Fruit fly (Drosophila melanogaster) whole organism, pupa: ENCODE measurements around the gene CG11470.

ENCODE experiments used
- CG10348 ChIP-seq: fragments of 200-800 bp; sonication (Bioruptor generic); IDR thresholded peaks from 2 replicates; pipeline ENCODE4 v1.3.6; 2022; ENCODE audit warnings: missing biosample characterization, missing genetic modification characterization
- CG12605 ChIP-seq: fragments of 200-800 bp; sonication (Bioruptor generic); IDR thresholded peaks from 2 replicates; pipeline ENCODE4 v1.3.6; 2022; ENCODE audit warnings: missing biosample characterization, missing genetic modification characterization
- CG13204 ChIP-seq: fragments of 200-800 bp; sonication (Bioruptor generic); optimal IDR thresholded peaks from 2 replicates; lab custom pipeline; 2018; ENCODE audit warnings: missing biosample characterization, mild to moderate bottlenecking, missing genetic modification characterization, moderate library complexity
- CG14655 ChIP-seq: fragments of 200-800 bp; sonication (Bioruptor generic); optimal IDR thresholded peaks from 3 replicates; lab custom pipeline; 2017; ENCODE audit warnings: mild to moderate bottlenecking, missing biosample characterization, missing genetic modification reagents, missing genetic modification characterization
- CG15710 ChIP-seq: fragments of 200-800 bp; sonication (Bioruptor generic); optimal IDR thresholded peaks from 2 replicates; lab custom pipeline; 2018; ENCODE audit warnings: missing biosample characterization, mild to moderate bottlenecking, missing genetic modification characterization, moderate library complexity
- CG17806 ChIP-seq: fragments of 200-800 bp; sonication (Bioruptor generic); optimal IDR thresholded peaks from 2 replicates; lab custom pipeline; 2018; ENCODE audit warnings: missing biosample characterization, mild to moderate bottlenecking, missing genetic modification characterization, moderate library complexity
- CG32121 ChIP-seq: fragments of 200-800 bp; sonication (Bioruptor generic); IDR thresholded peaks from 2 replicates; pipeline ENCODE4 v1.3.6; 2022; ENCODE audit warnings: missing biosample characterization, missing genetic modification characterization
- CG34367 ChIP-seq: fragments of 200-800 bp; sonication (Bioruptor generic); optimal IDR thresholded peaks from 2 replicates; lab custom pipeline; 2018; ENCODE audit warnings: missing biosample characterization, mild to moderate bottlenecking, missing genetic modification characterization
- CG4496 ChIP-seq: fragments of 200-800 bp; sonication (Bioruptor generic); IDR thresholded peaks from 3 replicates; pipeline ENCODE4 v1.3.6; 2022; ENCODE audit warnings: missing biosample characterization, missing genetic modification characterization
- CG8159 ChIP-seq: fragments of 200-800 bp; sonication (Bioruptor generic); optimal IDR thresholded peaks from 3 replicates; lab custom pipeline; 2018; ENCODE audit warnings: missing biosample characterization, mild to moderate bottlenecking, missing genetic modification characterization, moderate library complexity
- CG8301 ChIP-seq: fragments of 200-800 bp; sonication (Bioruptor generic); optimal IDR thresholded peaks from 2 replicates; lab custom pipeline; 2018; ENCODE audit warnings: missing biosample characterization, mild to moderate bottlenecking, missing genetic modification characterization
- CG9948 ChIP-seq: fragments of 200-800 bp; sonication (Bioruptor generic); optimal IDR thresholded peaks from 2 replicates; lab custom pipeline; 2018; ENCODE audit warnings: missing biosample characterization, mild to moderate bottlenecking, missing genetic modification characterization, moderate library complexity
- D1 ChIP-seq: fragments of 200-800 bp; sonication (Bioruptor generic); optimal IDR thresholded peaks from 2 replicates; lab custom pipeline; 2018; ENCODE audit warnings: missing biosample characterization, mild to moderate bottlenecking, missing genetic modification characterization, moderate library complexity
- EcR ChIP-seq: fragments of 200-800 bp; sonication (Bioruptor generic); optimal IDR thresholded peaks from 3 replicates; lab custom pipeline; 2019; ENCODE audit warnings: missing biosample characterization, missing genetic modification characterization, mild to moderate bottlenecking, moderate library complexity, missing genetic modification reagents
- Ets98B ChIP-seq: fragments of 200-800 bp; sonication (Bioruptor generic); IDR thresholded peaks from 2 replicates; pipeline ENCODE4 v1.3.6; 2022; ENCODE audit warnings: missing biosample characterization, missing genetic modification characterization
- Pif1A ChIP-seq: fragments of 200-800 bp; sonication (Bioruptor generic); optimal IDR thresholded peaks from 3 replicates; lab custom pipeline; 2016; ENCODE audit warnings: missing biosample characterization, missing genetic modification characterization
- Pif1B ChIP-seq: fragments of 200-800 bp; sonication (Bioruptor generic); optimal IDR thresholded peaks from 3 replicates; lab custom pipeline; 2016; ENCODE audit warnings: missing biosample characterization, missing genetic modification characterization
- Snoo ChIP-seq: fragments of 200-800 bp; sonication (Bioruptor generic); optimal IDR thresholded peaks from 3 replicates; lab custom pipeline; 2017; ENCODE audit warnings: missing biosample characterization, mild to moderate bottlenecking, missing genetic modification characterization, inconsistent platforms
- fd96Ca ChIP-seq: fragments of 200-800 bp; sonication (Bioruptor generic); IDR thresholded peaks from 3 replicates; pipeline ENCODE4 v1.3.6; 2022; ENCODE audit warnings: missing biosample characterization, missing genetic modification characterization
- gl ChIP-seq: fragments of 200-800 bp; sonication (Bioruptor generic); optimal IDR thresholded peaks from 2 replicates; lab custom pipeline; 2018; ENCODE audit warnings: missing biosample characterization, mild to moderate bottlenecking, missing genetic modification characterization
- rn ChIP-seq: fragments of 200-800 bp; sonication (Bioruptor generic); IDR thresholded peaks from 2 replicates; pipeline ENCODE4 v1.3.6; 2022; ENCODE audit warnings: missing biosample characterization, missing genetic modification characterization

Gene CG11470

dm6 chr3R:29552830-29553583 is 36.6 kb downstream of the CG11470 start:
- TF ChIP-seq CG8301 (tag; lab: Kevin White, UChicago) (no peak), CG14655 (GFP tag; lab: Kevin White, UChicago) (no peak)

dm6 chr3R:29550735-29551134 is 38.8 kb downstream of the CG11470 start:
- TF ChIP-seq Snoo (no peak), CG8159 (tag; lab: Kevin White, UChicago) (no peak), Pif1A (GFP tag; lab: Kevin White, UChicago) (no peak), fd96Ca (GFP tag; lab: Robert Waterston, UW) (no peak), CG14655 (GFP tag; lab: Kevin White, UChicago) (no peak), gl (tag; lab: Kevin White, UChicago) (no peak)

dm6 chr3R:29549945-29550344 is 39.6 kb downstream of the CG11470 start:
- TF ChIP-seq rn (GFP tag; lab: Robert Waterston, UW), result no peak
- no peak for TF ChIP-seq D1
- no peak for TF ChIP-seq Pif1B
- TF ChIP-seq CG14655 (GFP tag; lab: Kevin White, UChicago), result peak; percentile 58
- no peak for TF ChIP-seq EcR (GFP tag; lab: Kevin White, UChicago)
- peak; percentile 21 for TF ChIP-seq CG15710 (tag; lab: Kevin White, UChicago)
- peak; percentile 42 for TF ChIP-seq CG8301 (tag; lab: Kevin White, UChicago)
- TF ChIP-seq CG34367, result peak; percentile 9
- TF ChIP-seq CG8159 (tag; lab: Kevin White, UChicago), result peak; percentile 19
- 0 out of 3 replicates have a peak, but pooled peaks have one; percentile 6 for TF ChIP-seq CG4496
- no peak for TF ChIP-seq CG12605
- no peak for TF ChIP-seq Pif1A (GFP tag; lab: Kevin White, UChicago)
- peak; percentile 35 for TF ChIP-seq CG9948
- TF ChIP-seq gl (tag; lab: Kevin White, UChicago), result no peak
- no peak for TF ChIP-seq CG13204 (GFP tag; lab: Kevin White, UChicago)
- no peak for TF ChIP-seq Snoo
- TF ChIP-seq CG10348, result no peak
- TF ChIP-seq CG17806, result peak; percentile 25
- TF ChIP-seq Ets98B (GFP tag; lab: Robert Waterston, UW), result no peak
- peak; percentile 33; the same call in 1 of the 3 replicates for TF ChIP-seq fd96Ca (GFP tag; lab: Robert Waterston, UW)
- TF ChIP-seq CG32121 (GFP tag; lab: Robert Waterston, UW), result no peak

- TF ChIP-seq CG14655 (GFP tag; lab: Kevin White, UChicago) (peak; percentile 17), CG4496 (no peak)
Observed at dm6 chr3R:29549157-29549556, 40.4 kb downstream of the CG11470 start.

- TF ChIP-seq Snoo (no peak), CG13204 (GFP tag; lab: Kevin White, UChicago) (no peak), Ets98B (GFP tag; lab: Robert Waterston, UW) (no peak), D1 (no peak), EcR (GFP tag; lab: Kevin White, UChicago) (no peak), CG34367 (no peak), rn (GFP tag; lab: Robert Waterston, UW) (no peak), Pif1B (no peak), CG9948 (no peak), gl (tag; lab: Kevin White, UChicago) (no peak)
Observed at dm6 chr3R:29548751-29549150, 40.8 kb downstream of the CG11470 start.

- TF ChIP-seq rn (GFP tag; lab: Robert Waterston, UW), result no peak
- no peak for TF ChIP-seq Pif1A (GFP tag; lab: Kevin White, UChicago)
- no peak for TF ChIP-seq CG10348
- TF ChIP-seq fd96Ca (GFP tag; lab: Robert Waterston, UW), result no peak
- no peak for TF ChIP-seq CG15710 (tag; lab: Kevin White, UChicago)
- TF ChIP-seq gl (tag; lab: Kevin White, UChicago), result no peak
- TF ChIP-seq CG9948, result no peak
Observed at dm6 chr3R:29547983-29548382, 41.6 kb downstream of the CG11470 start.

- TF ChIP-seq CG10348 (no peak), CG32121 (GFP tag; lab: Robert Waterston, UW) (no peak), rn (GFP tag; lab: Robert Waterston, UW) (no peak), CG12605 (no peak), Ets98B (GFP tag; lab: Robert Waterston, UW) (no peak), CG8159 (tag; lab: Kevin White, UChicago) (no peak), CG15710 (tag; lab: Kevin White, UChicago) (no peak), CG14655 (GFP tag; lab: Kevin White, UChicago) (no peak), Snoo (no peak)
Observed at dm6 chr3R:29547182-29547979, 42.2 kb downstream of the CG11470 start.
